Fruit fly (Drosophila melanogaster) whole organism, embryonic: ENCODE results near the gene Gnmt.

Experiments used
- CG10274 ChIP-seq: fragments of 200-800 bp; sonication (Bioruptor generic); optimal IDR thresholded peaks from 3 replicates; lab custom pipeline; 2017; ENCODE audit warnings: missing biosample characterization, mild to moderate bottlenecking, missing genetic modification characterization
- CG11247 ChIP-seq: fragments of 200-800 bp; sonication (Bioruptor generic); IDR thresholded peaks from 2 replicates; pipeline ENCODE4 v1.3.6; 2022; ENCODE audit warnings: missing biosample characterization, missing genetic modification characterization
- CG14014 ChIP-seq: fragments of 200-800 bp; sonication (Bioruptor generic); IDR thresholded peaks from 2 replicates; pipeline ENCODE4 v1.3.6; 2022; ENCODE audit warnings: missing biosample characterization, missing genetic modification characterization
- CG15073 ChIP-seq: fragments of 200-800 bp; sonication (Bioruptor generic); optimal IDR thresholded peaks from 2 replicates; lab custom pipeline; 2016; ENCODE audit warnings: missing biosample characterization, missing genetic modification characterization
- CG1529 ChIP-seq: fragments of 200-800 bp; sonication (Bioruptor generic); optimal IDR thresholded peaks from 3 replicates; lab custom pipeline; 2018; ENCODE audit warnings: missing biosample characterization, missing genetic modification characterization
- CG17912 ChIP-seq: fragments of 200-800 bp; sonication (Bioruptor generic); optimal IDR thresholded peaks from 2 replicates; lab custom pipeline; 2018; ENCODE audit warnings: missing biosample characterization, mild to moderate bottlenecking, missing genetic modification characterization
- CG18619 ChIP-seq: fragments of 200-800 bp; sonication (Bioruptor generic); optimal IDR thresholded peaks from 3 replicates; lab custom pipeline; 2017; ENCODE audit warnings: missing biosample characterization, mild to moderate bottlenecking, missing genetic modification characterization
- CG2678 ChIP-seq: fragments of 200-800 bp; sonication (Bioruptor generic); optimal IDR thresholded peaks from 3 replicates; lab custom pipeline; 2019; ENCODE audit warnings: missing biosample characterization, mild to moderate bottlenecking, missing genetic modification characterization, moderate library complexity
- CG3995 ChIP-seq: fragments of 200-800 bp; sonication (Bioruptor generic); optimal IDR thresholded peaks from 3 replicates; lab custom pipeline; 2016; ENCODE audit warnings: missing biosample characterization, missing genetic modification characterization
- CG4617 ChIP-seq: fragments of 200-800 bp; sonication (Bioruptor generic); optimal IDR thresholded peaks from 3 replicates; lab custom pipeline; 2016; ENCODE audit warnings: missing biosample characterization, missing genetic modification characterization, borderline replicate concordance
- CG4820 ChIP-seq: fragments of 200-800 bp; sonication (Bioruptor generic); optimal IDR thresholded peaks from 3 replicates; lab custom pipeline; 2016; ENCODE audit warnings: missing biosample characterization, missing genetic modification characterization
- CG5245 ChIP-seq: fragments of 200-800 bp; sonication (Bioruptor generic); optimal IDR thresholded peaks from 3 replicates; lab custom pipeline; 2016; ENCODE audit warnings: missing biosample characterization, missing genetic modification characterization
- CG8089 ChIP-seq: fragments of 200-800 bp; sonication (Bioruptor generic); optimal IDR thresholded peaks from 3 replicates; lab custom pipeline; 2016; ENCODE audit warnings: missing biosample characterization, missing genetic modification characterization
- CG8281 ChIP-seq: fragments of 200-800 bp; sonication (Bioruptor generic); optimal IDR thresholded peaks from 2 replicates; lab custom pipeline; 2018; ENCODE audit warnings: missing biosample characterization, mild to moderate bottlenecking, missing genetic modification characterization, moderate library complexity
- CG8290 ChIP-seq, 3 experiments: fragments of 200-800 bp; sonication (Bioruptor generic); optimal IDR thresholded peaks; 2 replicates each; lab custom pipeline; 2016 to 2019; ENCODE audit warnings: missing biosample characterization in 3 of 3, missing genetic modification characterization in 3 of 3, mild to moderate bottlenecking in 2 of 3, moderate library complexity in 1 of 3
- CG8478 ChIP-seq: fragments of >200 bp; optimal IDR thresholded peaks from 2 replicates; lab custom pipeline; 2018
- CG8944 ChIP-seq: fragments of 200-800 bp; sonication (Bioruptor generic); optimal IDR thresholded peaks from 3 replicates; lab custom pipeline; 2016; ENCODE audit warnings: missing biosample characterization, missing genetic modification characterization
- CG9876 ChIP-seq: fragments of 200-800 bp; sonication (Bioruptor generic); optimal IDR thresholded peaks from 2 replicates; lab custom pipeline; 2016; ENCODE audit warnings: missing biosample characterization, missing genetic modification characterization
- CkIIα-i1 ChIP-seq: fragments of 200-800 bp; sonication (Bioruptor generic); IDR thresholded peaks from 2 replicates; pipeline ENCODE4 v1.3.6; 2022; ENCODE audit warnings: missing biosample characterization, missing genetic modification characterization
- D19A ChIP-seq: fragments of 200-800 bp; optimal IDR thresholded peaks from 3 replicates; lab custom pipeline; 2019; ENCODE audit warnings: missing biosample characterization, mild to moderate bottlenecking, missing genetic modification characterization, moderate library complexity
- Eip74EF ChIP-seq, 2 experiments: fragments of 200-800 bp in 1 of 2; fragments of >200 bp in 1 of 2; sonication (Bioruptor generic) in 1 of 2; optimal IDR thresholded peaks; 2 replicates each; lab custom pipeline; 2017 to 2019; ENCODE audit warnings: missing biosample characterization in 2 of 2, missing genetic modification characterization in 2 of 2, mild to moderate bottlenecking in 1 of 2, moderate library complexity in 1 of 2
- Elba2 ChIP-seq: fragments of 200-800 bp; sonication (Bioruptor generic); optimal IDR thresholded peaks from 3 replicates; lab custom pipeline; 2016; ENCODE audit warnings: missing biosample characterization, missing genetic modification characterization
- HLH3B ChIP-seq: fragments of 200-800 bp; sonication (Bioruptor generic); IDR thresholded peaks from 2 replicates; pipeline ENCODE4 v1.3.6; 2022; ENCODE audit warnings: missing biosample characterization, missing genetic modification characterization
- Lhr ChIP-seq: fragments of 200-800 bp; sonication (Bioruptor generic); optimal IDR thresholded peaks from 3 replicates; lab custom pipeline; 2017; ENCODE audit warnings: mild to moderate bottlenecking, missing biosample characterization, missing genetic modification reagents, missing genetic modification characterization
- Lpt ChIP-seq: fragments of >200 bp; optimal IDR thresholded peaks from 2 replicates; lab custom pipeline; 2018; ENCODE audit warnings: missing biosample characterization, missing genetic modification characterization
- Optix ChIP-seq: fragments of 200-800 bp; sonication (Bioruptor generic); IDR thresholded peaks from 3 replicates; pipeline ENCODE4 v1.3.6; 2022; ENCODE audit warnings: missing biosample characterization, missing genetic modification characterization
- Sox100B ChIP-seq: fragments of 200-800 bp; sonication (Bioruptor generic); optimal IDR thresholded peaks from 3 replicates; lab custom pipeline; 2018; ENCODE audit warnings: missing biosample characterization, mild to moderate bottlenecking, missing genetic modification characterization
- Usf ChIP-seq: fragments of 200-800 bp; sonication (Bioruptor generic); optimal IDR thresholded peaks from 2 replicates; lab custom pipeline; 2017; ENCODE audit warnings: missing genotype, missing biosample characterization, missing genetic modification characterization
- Vsx1 ChIP-seq: fragments of 200-800 bp; sonication (Bioruptor generic); optimal IDR thresholded peaks from 2 replicates; lab custom pipeline; 2017; ENCODE audit warnings: missing biosample characterization, mild to moderate bottlenecking, missing genetic modification characterization, missing genetic modification reagents
- aop ChIP-seq: fragments of 200-800 bp; sonication (Bioruptor generic); IDR thresholded peaks from 2 replicates; pipeline ENCODE4 v1.3.6; 2022; ENCODE audit warnings: missing biosample characterization, missing genetic modification characterization
- ato ChIP-seq: fragments of 200-800 bp; sonication (Bioruptor generic); IDR thresholded peaks from 2 replicates; pipeline ENCODE4 v1.3.6; 2022; ENCODE audit warnings: missing biosample characterization, missing genetic modification characterization; ENCODE audit not compliant: partially characterized antibody
- bigmax ChIP-seq: fragments of 200-800 bp; sonication (Bioruptor generic); optimal IDR thresholded peaks from 2 replicates; lab custom pipeline; 2018; ENCODE audit warnings: missing biosample characterization, mild to moderate bottlenecking, missing genetic modification characterization
- cad ChIP-seq: fragments of >200 bp; optimal IDR thresholded peaks from 2 replicates; lab custom pipeline; 2017; ENCODE audit warnings: missing biosample characterization, missing genetic modification characterization
- disco-r ChIP-seq: fragments of 200-800 bp; sonication (Bioruptor generic); optimal IDR thresholded peaks from 2 replicates; lab custom pipeline; 2016; ENCODE audit warnings: missing biosample characterization, missing genetic modification characterization
- dmrt11E ChIP-seq: fragments of 200-800 bp; sonication (Bioruptor generic); optimal IDR thresholded peaks from 3 replicates; lab custom pipeline; 2018; ENCODE audit warnings: missing biosample characterization, mild to moderate bottlenecking, missing genetic modification characterization, moderate library complexity
- en ChIP-seq: fragments of 200-800 bp; sonication (Bioruptor generic); optimal IDR thresholded peaks from 2 replicates; lab custom pipeline; 2016; ENCODE audit warnings: missing biosample characterization, missing genetic modification characterization
- fd96Cb ChIP-seq: fragments of 200-800 bp; sonication (Bioruptor generic); optimal IDR thresholded peaks from 2 replicates; lab custom pipeline; 2018; ENCODE audit warnings: missing biosample characterization, mild to moderate bottlenecking, missing genetic modification characterization, moderate library complexity
- gt ChIP-seq: fragments of 200-800 bp; sonication (Bioruptor generic); IDR thresholded peaks from 2 replicates; pipeline ENCODE4 v1.3.6; 2022; ENCODE audit warnings: missing biosample characterization, missing genetic modification characterization
- ham ChIP-seq: fragments of 200-800 bp; sonication (Bioruptor generic); IDR thresholded peaks from 2 replicates; pipeline ENCODE4 v1.3.6; 2022; ENCODE audit warnings: missing biosample characterization, missing genetic modification characterization
- lbe ChIP-seq: fragments of 200-800 bp; sonication (Bioruptor generic); optimal IDR thresholded peaks from 2 replicates; lab custom pipeline; 2016; ENCODE audit warnings: missing biosample characterization, mild to moderate bottlenecking, missing genetic modification characterization
- lov ChIP-seq, 2 experiments: fragments of 200-800 bp in 1 of 2; fragments of >200 bp in 1 of 2; sonication (Bioruptor generic) in 1 of 2; IDR thresholded peaks in 1 of 2; optimal IDR thresholded peaks in 1 of 2; 2 replicates in 1 of 2; 3 replicates in 1 of 2; pipeline versions ENCODE4 v1.3.6 to Lab custom; 2017 to 2022; ENCODE audit warnings: missing biosample characterization in 1 of 2, missing genetic modification characterization in 1 of 2
- mirr ChIP-seq: fragments of 200-800 bp; sonication (Bioruptor generic); optimal IDR thresholded peaks from 3 replicates; lab custom pipeline; 2018; ENCODE audit warnings: missing biosample characterization, mild to moderate bottlenecking, missing genetic modification characterization
- org-1 ChIP-seq: fragments of 200-800 bp; sonication (Bioruptor generic); optimal IDR thresholded peaks from 2 replicates; lab custom pipeline; 2017; ENCODE audit warnings: missing biosample characterization, missing genetic modification characterization
- phol ChIP-seq: fragments of 200-800 bp; sonication (Bioruptor generic); optimal IDR thresholded peaks from 3 replicates; lab custom pipeline; 2018; ENCODE audit warnings: missing biosample characterization, mild to moderate bottlenecking, missing genetic modification characterization, moderate library complexity
- pzg ChIP-seq: fragments of 200-800 bp; sonication (Bioruptor generic); optimal IDR thresholded peaks from 3 replicates; lab custom pipeline; 2018; ENCODE audit warnings: missing biosample characterization, mild to moderate bottlenecking, missing genetic modification characterization, moderate library complexity
- schlank ChIP-seq: fragments of 200-800 bp; sonication (Bioruptor generic); optimal IDR thresholded peaks from 2 replicates; lab custom pipeline; 2018; ENCODE audit warnings: missing biosample characterization, mild to moderate bottlenecking, missing genetic modification characterization
- sens ChIP-seq: fragments of 200-800 bp; sonication (Bioruptor generic); peaks from one replicate; lab custom pipeline; 2016; ENCODE audit warnings: missing biosample characterization, missing genetic modification characterization
- stc ChIP-seq: fragments of 200-800 bp; sonication (Bioruptor generic); IDR thresholded peaks from 2 replicates; pipeline ENCODE4 v1.3.6; 2022; ENCODE audit warnings: missing biosample characterization, missing genetic modification characterization
- stwl ChIP-seq: fragments of 200-800 bp; sonication (Bioruptor generic); optimal IDR thresholded peaks from 3 replicates; lab custom pipeline; 2018; ENCODE audit warnings: missing biosample characterization, mild to moderate bottlenecking, missing genetic modification characterization, moderate library complexity
- toy ChIP-seq: fragments of 200-800 bp; sonication (Bioruptor generic); IDR thresholded peaks from 2 replicates; pipeline ENCODE4 v1.3.6; 2022; ENCODE audit warnings: missing biosample characterization, missing genetic modification characterization
- wdn ChIP-seq: fragments of 200-800 bp; sonication (Bioruptor generic); IDR thresholded peaks from 2 replicates; pipeline ENCODE4 v1.3.6; 2022; ENCODE audit warnings: missing biosample characterization, missing genetic modification characterization

Gene Gnmt

dm6 chr3R:12627691-12628148, 46.7 kb upstream of the Gnmt start, which contains the start of the genes Vha55 and Snx3 (continued):
- TF ChIP-seq CG17912 (peak; percentile 69), Vsx1 (GFP tag; lab: Kevin White, UChicago) (no peak), CG8281 (no peak), sens (GFP tag; lab: Kevin White, UChicago) (peak; percentile 92), Elba2 (GFP tag; lab: Kevin White, UChicago) (no peak), Usf (peak; percentile 99), disco-r (GFP tag; lab: Kevin White, UChicago) (peak; percentile 40), CG15073 (GFP tag; lab: Kevin White, UChicago) (no peak), CG8089 (GFP tag; lab: Kevin White, UChicago) (peak; percentile 51), CG5245 (GFP tag; lab: Kevin White, UChicago) (peak; percentile 74), CG11247 (no peak), CG8478 (lab: Kevin White, UChicago) (peak; percentile 82), Optix (GFP tag; lab: Robert Waterston, UW) (no peak), fd96Cb (peak; percentile 29), CG1529 (GFP tag; lab: Kevin White, UChicago) (no peak), CG4617 (GFP tag; lab: Kevin White, UChicago) (peak; percentile 74), lov (optimal IDR thresholded peaks at IDR 0.05; lab: Kevin White, UChicago) (no peak), lov (GFP tag; IDR thresholded peaks at IDR 0.05; lab: Robert Waterston, UW) (no peak), Eip74EF (GFP tag; optimal IDR thresholded peaks at IDR 0.05; lab: Kevin White, UChicago) (no peak), D19A (tag; lab: Kevin White, UChicago) (no peak), gt (no peak), stc (no peak), CG3995 (GFP tag; lab: Kevin White, UChicago) (peak; percentile 44), CG14014 (no peak), CkIIα-i1 (GFP tag; lab: Robert Waterston, UW) (no peak), Lhr (GFP tag; lab: Kevin White, UChicago) (peak; percentile 99), Sox100B (GFP tag; lab: Kevin White, UChicago) (no peak), ham (GFP tag; lab: Robert Waterston, UW) (no peak), CG8290 (GFP tag; optimal IDR thresholded peaks at IDR 0.05; lab: Kevin White, UChicago) (peak; percentile 100), CG8290 (tag; optimal IDR thresholded peaks at IDR 0.05; lab: Kevin White, UChicago) (peak; percentile 83 to 99), en (no peak), ato (GFP tag; lab: Robert Waterston, UW) (no peak), CG18619 (peak; percentile 45), lbe (GFP tag; lab: Kevin White, UChicago) (peak; percentile 70), pzg (peak; percentile 100), CG10274 (GFP tag; lab: Kevin White, UChicago) (no peak), phol (tag; lab: Kevin White, UChicago) (peak; percentile 65), CG9876 (peak; percentile 89), stwl (tag; lab: Kevin White, UChicago) (peak; percentile 99), CG4820 (GFP tag; lab: Kevin White, UChicago) (peak; percentile 68), CG2678 (tag; lab: Kevin White, UChicago) (peak; percentile 34), org-1 (peak; percentile 43), bigmax (GFP tag; lab: Kevin White, UChicago) (peak; percentile 57), wdn (GFP tag; lab: Robert Waterston, UW) (no peak), dmrt11E (tag; lab: Kevin White, UChicago) (peak; percentile 48), cad (GFP tag; lab: Kevin White, UChicago) (no peak), mirr (GFP tag; lab: Kevin White, UChicago) (peak; percentile 79), aop (GFP tag; lab: Robert Waterston, UW) (no peak), toy (no peak), Lpt (GFP tag; lab: Kevin White, UChicago) (no peak), HLH3B (no peak), CG8944 (GFP tag; lab: Kevin White, UChicago) (peak; percentile 84), schlank (tag; lab: Kevin White, UChicago) (no peak)
